Fruit fly (Drosophila melanogaster) whole organism, pupa: ENCODE results near the gene CG43954.

ENCODE experiments used
- CG10348 ChIP-seq: fragments of 200-800 bp; sonication (Bioruptor generic); IDR thresholded peaks from 2 replicates; pipeline ENCODE4 v1.3.6; 2022; ENCODE audit warnings: missing biosample characterization, missing genetic modification characterization
- CG32121 ChIP-seq: fragments of 200-800 bp; sonication (Bioruptor generic); IDR thresholded peaks from 2 replicates; pipeline ENCODE4 v1.3.6; 2022; ENCODE audit warnings: missing biosample characterization, missing genetic modification characterization
- CG34367 ChIP-seq: fragments of 200-800 bp; sonication (Bioruptor generic); optimal IDR thresholded peaks from 2 replicates; lab custom pipeline; 2018; ENCODE audit warnings: missing biosample characterization, mild to moderate bottlenecking, missing genetic modification characterization
- EcR ChIP-seq: fragments of 200-800 bp; sonication (Bioruptor generic); optimal IDR thresholded peaks from 3 replicates; lab custom pipeline; 2019; ENCODE audit warnings: missing biosample characterization, missing genetic modification characterization, mild to moderate bottlenecking, moderate library complexity, missing genetic modification reagents
- Ets98B ChIP-seq: fragments of 200-800 bp; sonication (Bioruptor generic); IDR thresholded peaks from 2 replicates; pipeline ENCODE4 v1.3.6; 2022; ENCODE audit warnings: missing biosample characterization, missing genetic modification characterization
- Pif1B ChIP-seq: fragments of 200-800 bp; sonication (Bioruptor generic); optimal IDR thresholded peaks from 3 replicates; lab custom pipeline; 2016; ENCODE audit warnings: missing biosample characterization, missing genetic modification characterization
- Snoo ChIP-seq: fragments of 200-800 bp; sonication (Bioruptor generic); optimal IDR thresholded peaks from 3 replicates; lab custom pipeline; 2017; ENCODE audit warnings: missing biosample characterization, mild to moderate bottlenecking, missing genetic modification characterization, inconsistent platforms
- gl ChIP-seq: fragments of 200-800 bp; sonication (Bioruptor generic); optimal IDR thresholded peaks from 2 replicates; lab custom pipeline; 2018; ENCODE audit warnings: missing biosample characterization, mild to moderate bottlenecking, missing genetic modification characterization

- no peak for TF ChIP-seq CG34367 (tag; lab: Kevin White, UChicago)
- no peak for TF ChIP-seq CG10348 (GFP tag; lab: Robert Waterston, UW)
- TF ChIP-seq Snoo: no peak
- no peak for TF ChIP-seq gl (tag; lab: Kevin White, UChicago)
- TF ChIP-seq Pif1B (GFP tag; lab: Kevin White, UChicago): no peak
- no peak for TF ChIP-seq CG32121 (GFP tag; lab: Robert Waterston, UW)
- TF ChIP-seq EcR (GFP tag; lab: Kevin White, UChicago): peak; percentile 17
- no peak for TF ChIP-seq Ets98B
Measured at dm6 chr3L:16667663-16668465, 43.6 kb downstream of the CG43954 start, which contains the start of gene Galphaf.
